Worm (Caenorhabditis elegans) whole organism, young adult: ENCODE data around the gene C42C1.19.

Source experiments
- B0019.2 ChIP-seq: fragments of 200-800 bp; sonication (Bioruptor generic); conservative IDR thresholded peaks from 2 replicates; pipeline ENCODE4 v1.3.6; 2022; ENCODE audit warnings: missing genetic modification reagents, missing genetic modification characterization, missing compliant biosample characterization
- B0261.1 ChIP-seq: sonication (generic microtip); optimal IDR thresholded peaks from 2 replicates; lab custom pipeline; 2016; ENCODE audit warnings: mild to moderate bottlenecking, missing genetic modification characterization, moderate library complexity, missing compliant biosample characterization
- B0336.3 ChIP-seq: fragments of 200-800 bp; sonication (Bioruptor generic); IDR thresholded peaks from 2 replicates; pipeline ENCODE4 v1.3.6; 2022; ENCODE audit warnings: missing genetic modification characterization, missing compliant biosample characterization
- C17E4.6 ChIP-seq: fragments of 200-800 bp; sonication (Bioruptor generic); IDR thresholded peaks from 2 replicates; pipeline ENCODE4 v1.3.6; 2022; ENCODE audit warnings: missing genetic modification reagents, missing genetic modification characterization, missing compliant biosample characterization
- F10E7.11 ChIP-seq: sonication (generic microtip); optimal IDR thresholded peaks from 2 replicates; lab custom pipeline; 2017; ENCODE audit warnings: mild to moderate bottlenecking, missing genetic modification characterization, moderate library complexity, missing compliant biosample characterization
- F23B12.7 ChIP-seq: sonication (generic microtip); optimal IDR thresholded peaks from 2 replicates; lab custom pipeline; 2017; ENCODE audit warnings: missing genetic modification characterization, mild to moderate bottlenecking, missing compliant biosample characterization, antibody characterized with exemption, moderate library complexity; ENCODE audit not compliant: insufficient read depth
- F33H1.4 ChIP-seq: fragments of 200-800 bp; sonication (Bioruptor generic); IDR thresholded peaks from 2 replicates; pipeline ENCODE4 v1.3.6; 2022; ENCODE audit warnings: missing genetic modification reagents, missing genetic modification characterization, missing compliant biosample characterization
- K11D2.4 ChIP-seq: fragments of 200-800 bp; sonication (Bioruptor generic); IDR thresholded peaks from 2 replicates; pipeline ENCODE4 v1.3.6; 2022; ENCODE audit warnings: missing genetic modification reagents, missing genetic modification characterization, missing compliant biosample characterization
- Y53F4B.3 ChIP-seq: fragments of 200-800 bp; sonication (Bioruptor generic); IDR thresholded peaks from 2 replicates; pipeline ENCODE4 v1.3.6; 2022; ENCODE audit warnings: missing genetic modification reagents, missing genetic modification characterization, missing compliant biosample characterization
- Y53G8AR.9 ChIP-seq: fragments of 200-800 bp; sonication (Bioruptor generic); conservative IDR thresholded peaks from 2 replicates; pipeline ENCODE4 v1.3.6; 2022; ENCODE audit warnings: missing genetic modification reagents, missing genetic modification characterization, missing compliant biosample characterization
- Y67H2A.10 ChIP-seq: fragments of 200-800 bp; sonication (Bioruptor generic); conservative IDR thresholded peaks from 2 replicates; pipeline ENCODE4 v1.3.6; 2022; ENCODE audit warnings: missing genetic modification reagents, missing genetic modification characterization, missing compliant biosample characterization
- ZK185.1 ChIP-seq: sonication (generic microtip); optimal IDR thresholded peaks from 2 replicates; lab custom pipeline; 2016; ENCODE audit warnings: mild to moderate bottlenecking, missing genetic modification characterization, missing compliant biosample characterization; ENCODE audit not compliant: poor library complexity, severe bottlenecking
- atf-7 ChIP-seq: sonication (generic microtip); optimal IDR thresholded peaks from 2 replicates; lab custom pipeline; 2017; ENCODE audit warnings: mild to moderate bottlenecking, missing genetic modification characterization, missing compliant biosample characterization
- athp-1 ChIP-seq: sonication (generic microtip); optimal IDR thresholded peaks from 2 replicates; lab custom pipeline; 2017; ENCODE audit warnings: mild to moderate bottlenecking, missing genetic modification characterization, missing compliant biosample characterization
- bed-1 ChIP-seq: fragments of 200-800 bp; sonication (Bioruptor generic); IDR thresholded peaks from 2 replicates; pipeline ENCODE4 v1.3.6; 2022; ENCODE audit warnings: missing genetic modification reagents, missing genetic modification characterization, missing compliant biosample characterization
- ceh-27 ChIP-seq: fragments of 200-800 bp; sonication (Bioruptor generic); optimal IDR thresholded peaks from 2 replicates; lab custom pipeline; 2018; ENCODE audit warnings: mild to moderate bottlenecking, missing genetic modification characterization, moderate library complexity, missing compliant biosample characterization
- die-1 ChIP-seq: sonication (generic microtip); optimal IDR thresholded peaks from 2 replicates; lab custom pipeline; 2016; ENCODE audit warnings: missing genotype, mild to moderate bottlenecking, missing genetic modification characterization, missing compliant biosample characterization
- dox-1 ChIP-seq: fragments of 200-800 bp; sonication (Bioruptor generic); IDR thresholded peaks from 2 replicates; pipeline ENCODE4 v1.3.6; 2022; ENCODE audit warnings: missing genetic modification reagents, missing genetic modification characterization, missing compliant biosample characterization
- efl-1 ChIP-seq: fragments of 150-350 bp; optimal IDR thresholded peaks from 2 replicates; lab custom pipeline; 2014; ENCODE audit warnings: missing biosample characterization, missing genetic modification reagents, missing genetic modification characterization
- hmg-1.2 ChIP-seq: fragments of 200-800 bp; sonication (Bioruptor generic); IDR thresholded peaks from 2 replicates; pipeline ENCODE4 v1.3.6; 2022; ENCODE audit warnings: missing genetic modification reagents, missing genetic modification characterization, missing compliant biosample characterization
- lag-1 ChIP-seq: fragments of 200-800 bp; sonication (Bioruptor generic); IDR thresholded peaks from 2 replicates; pipeline ENCODE4 v1.3.6; 2022; ENCODE audit warnings: missing genetic modification reagents, missing genetic modification characterization, missing compliant biosample characterization
- lin-54 ChIP-seq: fragments of 200-800 bp; sonication (Bioruptor generic); optimal IDR thresholded peaks from 2 replicates; lab custom pipeline; 2018; ENCODE audit warnings: mild to moderate bottlenecking, missing genetic modification characterization, missing compliant biosample characterization
- madf-10 ChIP-seq: sonication (generic microtip); optimal IDR thresholded peaks from 2 replicates; lab custom pipeline; 2016; ENCODE audit warnings: mild to moderate bottlenecking, missing genetic modification characterization, missing compliant biosample characterization
- madf-6 ChIP-seq: fragments of 200-800 bp; sonication (Bioruptor generic); IDR thresholded peaks from 2 replicates; pipeline ENCODE4 v1.3.6; 2022; ENCODE audit warnings: missing genetic modification reagents, missing genetic modification characterization, missing compliant biosample characterization
- mxl-1 ChIP-seq: sonication (generic microtip); optimal IDR thresholded peaks from 2 replicates; lab custom pipeline; 2016; ENCODE audit warnings: missing genetic modification characterization, missing compliant biosample characterization
- nhr-27 ChIP-seq: fragments of 200-800 bp; sonication (Bioruptor generic); optimal IDR thresholded peaks from 2 replicates; lab custom pipeline; 2018; ENCODE audit warnings: mild to moderate bottlenecking, missing genetic modification characterization, moderate library complexity, missing compliant biosample characterization
- nhr-90 ChIP-seq: sonication (generic microtip); optimal IDR thresholded peaks from 2 replicates; lab custom pipeline; 2016; ENCODE audit warnings: missing genotype, mild to moderate bottlenecking, missing genetic modification characterization, missing compliant biosample characterization
- rpc-1 ChIP-seq, 2 experiments: fragments of 150-350 bp in 1 of 2; sonication (generic microtip) in 1 of 2; optimal IDR thresholded peaks; 2 replicates each; lab custom pipeline; 2014 to 2018; ENCODE audit warnings: missing biosample characterization in 1 of 2, missing genetic modification characterization in 1 of 2, missing genetic modification reagents in 1 of 2, missing genotype in 1 of 2
- sdz-38 ChIP-seq: sonication (generic microtip); optimal IDR thresholded peaks from 2 replicates; lab custom pipeline; 2016; ENCODE audit warnings: missing genotype, missing genetic modification characterization, missing compliant biosample characterization
- snpc-1.3 ChIP-seq: sonication (generic microtip); optimal IDR thresholded peaks from 2 replicates; lab custom pipeline; 2017; ENCODE audit warnings: missing genetic modification characterization, mild to moderate bottlenecking, missing compliant biosample characterization, antibody characterized with exemption, moderate library complexity, missing genotype, missing genetic modification reagents; ENCODE audit not compliant: insufficient read depth
- ztf-22 ChIP-seq: fragments of 200-800 bp; sonication (Bioruptor generic); optimal IDR thresholded peaks from 2 replicates; lab custom pipeline; 2018; ENCODE audit warnings: mild to moderate bottlenecking, missing genetic modification characterization, moderate library complexity, missing compliant biosample characterization
- ztf-28 ChIP-seq: fragments of 200-800 bp; sonication (Bioruptor generic); IDR thresholded peaks from 2 replicates; pipeline ENCODE4 v1.3.6; 2022; ENCODE audit warnings: missing genetic modification reagents, missing genetic modification characterization, missing compliant biosample characterization
- ztf-3 ChIP-seq: fragments of 200-800 bp; sonication (Bioruptor generic); optimal IDR thresholded peaks from 2 replicates; lab custom pipeline; 2018; ENCODE audit warnings: mild to moderate bottlenecking, missing genetic modification characterization, missing compliant biosample characterization

Gene C42C1.19

DNA sequence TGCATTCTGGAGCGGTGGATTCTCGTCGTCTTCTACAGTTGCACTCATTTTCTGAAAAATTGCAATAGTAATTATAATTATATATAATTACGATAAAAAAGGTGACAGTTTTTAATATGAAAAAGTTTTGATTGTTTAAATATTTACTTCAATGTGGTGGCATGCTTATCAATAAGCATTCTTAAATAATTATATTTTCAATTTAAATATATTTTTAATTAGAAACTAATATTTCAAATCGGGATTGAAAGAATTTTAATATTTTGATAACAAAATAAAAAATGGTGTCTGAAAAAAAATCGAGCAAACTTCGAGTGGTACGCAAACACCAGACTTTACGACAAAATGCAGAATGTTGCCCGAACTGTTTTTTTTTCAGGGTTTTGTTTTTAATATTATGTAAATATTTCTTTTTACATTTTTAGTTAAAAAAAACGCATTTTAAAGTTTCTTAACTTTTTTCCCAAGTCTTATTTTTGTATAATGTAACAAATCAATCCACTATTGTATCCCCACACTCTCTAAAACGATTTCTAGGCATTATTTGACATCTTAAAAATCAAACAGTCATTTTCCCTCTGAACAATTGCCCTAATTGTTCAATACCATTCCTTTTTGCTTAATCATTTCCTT, at the start of gene C42C1.19, which contains the start of gene C42C1.12:
Gene C42C1.19, plus strand, starts transcription at position 583 of the 633 bp plus-strand sequence.
Gene C42C1.12, minus strand, starts transcription at position 51 of the 633 bp plus-strand sequence.
- TF ChIP-seq F33H1.4 (GFP tag; lab: Robert Waterston, UW) (0 out of 2 replicates have a peak, but pooled peaks have one; percentile 24), B0261.1 (tag; lab: Kevin White, UChicago) (no peak)

DNA sequence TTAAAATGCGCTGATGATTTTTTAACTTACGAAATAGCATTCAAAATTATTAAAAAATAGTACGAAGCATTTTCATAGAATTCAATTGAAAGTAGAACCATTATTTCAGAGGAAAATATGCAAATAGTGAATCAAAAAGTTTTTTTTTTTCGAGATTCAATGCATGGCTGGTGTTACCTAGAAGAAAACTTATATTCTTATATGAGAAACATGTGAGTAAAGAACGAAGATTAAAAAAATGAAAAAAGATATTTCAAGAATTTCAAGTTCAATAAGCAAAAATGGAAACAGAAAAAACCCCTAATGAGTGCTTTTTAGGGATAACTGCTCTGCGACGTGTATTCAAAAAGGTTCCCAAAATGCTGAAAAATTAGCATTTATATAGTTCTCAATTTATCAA, 46.5 kb upstream of the C42C1.19 start, which contains the start of gene sre-16:
Gene sre-16, minus strand, starts transcription at position 101 of the 400 bp plus-strand sequence.
- TF ChIP-seq Y53F4B.3 (GFP tag; lab: Robert Waterston, UW) = no peak

DNA sequence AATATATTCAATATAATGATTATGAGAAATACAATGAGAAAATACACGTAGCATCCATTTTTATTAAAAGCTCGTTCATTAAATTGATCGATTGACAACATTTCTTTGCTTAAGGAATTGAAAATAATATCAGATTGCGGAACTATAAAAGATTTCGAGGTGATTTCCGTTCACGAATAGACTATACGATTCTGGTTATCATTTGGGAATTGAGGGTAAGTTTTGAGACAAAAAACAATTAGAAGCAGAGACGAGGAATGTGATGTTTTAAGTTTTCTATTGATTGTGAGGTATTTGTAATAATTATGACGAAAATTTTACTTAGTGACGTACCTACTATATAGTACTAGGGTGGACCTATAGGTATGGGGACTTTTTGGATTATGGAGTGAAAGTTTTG, 43.7 kb upstream of the C42C1.19 start, which contains the start of gene sre-19:
Gene sre-19, minus strand, starts transcription at position 101 of the 400 bp plus-strand sequence.
- TF ChIP-seq efl-1 (GFP tag; lab: Kevin White, UChicago) (no peak), dox-1 (GFP tag; lab: Robert Waterston, UW) (no peak), C17E4.6 (no peak), Y67H2A.10 (no peak), madf-6 (GFP tag; lab: Robert Waterston, UW) (no peak)

DNA sequence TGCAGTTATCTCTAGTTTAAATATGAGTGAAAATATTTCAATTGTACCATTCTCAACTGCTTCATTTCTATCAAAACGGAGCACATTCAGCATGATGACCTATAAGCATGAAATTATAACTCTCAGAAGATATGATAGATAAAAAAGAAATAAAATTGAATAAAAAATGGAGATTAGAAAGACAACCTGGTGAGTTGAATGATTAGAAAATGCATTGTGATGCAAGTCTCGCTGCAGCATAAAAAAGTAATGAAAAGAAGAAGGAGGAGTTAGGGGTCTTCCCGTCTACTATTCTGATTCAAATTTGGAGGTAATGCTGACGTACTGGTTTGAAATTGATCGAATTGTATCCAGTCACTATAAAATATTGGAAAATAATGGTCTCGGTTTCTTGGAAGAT, 37.8 kb upstream of the C42C1.19 start, which contains the start of gene sre-15:
Gene sre-15, minus strand, starts transcription at position 101 of the 400 bp plus-strand sequence.
- TF ChIP-seq ztf-3 (no peak), nhr-90 (no peak), Y53G8AR.9 (GFP tag; lab: Robert Waterston, UW) (no peak), atf-7 (tag; lab: Kevin White, UChicago) (no peak), ceh-27 (no peak), nhr-27 (tag; lab: Kevin White, UChicago) (no peak)

DNA sequence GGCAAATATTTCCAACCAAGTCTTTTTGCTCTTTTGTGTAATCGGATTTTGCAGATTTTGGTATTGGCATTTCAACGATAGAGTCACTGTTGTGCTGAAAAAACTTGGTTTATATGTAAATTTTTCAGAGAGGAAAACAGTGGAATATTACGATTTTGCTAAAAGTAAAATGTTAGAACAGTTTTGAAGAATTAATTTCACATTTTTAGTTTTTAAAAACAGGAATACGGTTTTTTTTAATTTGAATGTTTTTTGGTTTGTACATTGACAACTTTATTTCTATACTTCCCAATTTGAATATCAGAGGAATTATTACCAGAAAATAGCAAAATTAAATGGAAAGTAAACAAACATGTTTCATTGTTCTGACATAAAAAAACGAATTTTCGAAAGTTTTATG, 30.0 kb upstream of the C42C1.19 start, which contains the start of gene dnj-26:
Gene dnj-26, minus strand, starts transcription at position 101 of the 400 bp plus-strand sequence.
- no peak for TF ChIP-seq bed-1
- no peak for TF ChIP-seq snpc-1.3 (tag; lab: Kevin White, UChicago)
- TF ChIP-seq B0261.1 (tag; lab: Kevin White, UChicago) = no peak
- no peak for TF ChIP-seq die-1 (tag; lab: Kevin White, UChicago)
- no peak for TF ChIP-seq ZK185.1 (tag; lab: Kevin White, UChicago)
- no peak for TF ChIP-seq B0019.2
- TF ChIP-seq K11D2.4 (GFP tag; lab: Robert Waterston, UW) = no peak
- no peak for TF ChIP-seq lin-54 (GFP tag; lab: Kevin White, UChicago)
- TF ChIP-seq madf-10 (tag; lab: Kevin White, UChicago) = no peak
- no peak for TF ChIP-seq athp-1 (tag; lab: Kevin White, UChicago)
- TF ChIP-seq ztf-28 (GFP tag; lab: Robert Waterston, UW) = no peak
- TF ChIP-seq sdz-38 (tag; lab: Kevin White, UChicago) = no peak
- TF ChIP-seq B0336.3 (GFP tag; lab: Robert Waterston, UW) = no peak
- no peak for TF ChIP-seq lag-1 (GFP tag; lab: Robert Waterston, UW)
- TF ChIP-seq ztf-22 (GFP tag; lab: Kevin White, UChicago) = no peak
- no peak for TF ChIP-seq F23B12.7 (tag; lab: Kevin White, UChicago)
- TF ChIP-seq rpc-1 (optimal IDR thresholded peaks at IDR 0.05; lab: Kevin White, UChicago) = no peak
- TF ChIP-seq rpc-1 (tag; optimal IDR thresholded peaks at IDR 0.05; lab: Kevin White, UChicago) = no peak
- no peak for TF ChIP-seq hmg-1.2 (GFP tag; lab: Robert Waterston, UW)
- TF ChIP-seq F10E7.11 (tag; lab: Kevin White, UChicago) = no peak
- TF ChIP-seq mxl-1 (tag; lab: Kevin White, UChicago) = no peak
